Fruit fly (Drosophila melanogaster): ENCODE measurements around the gene CG43732.

DNA sequence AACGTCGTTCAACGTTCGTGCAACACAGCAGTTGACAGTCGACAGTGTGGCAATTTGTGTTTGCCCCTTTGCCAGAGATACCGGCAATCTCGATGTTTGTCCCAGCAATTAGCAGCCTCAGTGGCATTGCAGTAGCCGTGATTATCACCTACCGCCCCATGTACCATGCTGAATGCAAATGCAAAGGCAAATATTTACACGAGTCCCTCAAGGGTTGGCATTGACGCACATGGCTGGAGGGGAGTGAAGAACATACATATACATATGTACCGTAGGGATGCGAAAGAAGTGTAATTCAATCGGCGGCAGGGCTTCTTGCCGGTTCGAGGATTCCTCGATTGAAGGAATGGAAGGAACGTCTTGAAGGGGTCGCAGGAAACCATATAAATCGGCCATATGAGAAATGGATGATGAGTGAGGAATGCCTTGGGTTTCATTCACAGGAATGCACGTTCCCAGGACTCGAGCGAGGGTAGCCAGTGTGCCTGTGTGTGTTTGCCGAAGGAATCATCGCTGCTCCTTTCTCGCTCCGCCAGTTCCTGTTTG is 50.0 kb downstream of the CG43732 start:
- TF ChIP-seq CG11695 (GFP tag; IDR thresholded peaks at IDR 0.05) = no peak
- TF ChIP-seq CG11696 (GFP tag; IDR thresholded peaks at IDR 0.05) = no peak
- TF ChIP-seq CG13894 (tag; optimal IDR thresholded peaks at IDR 0.05) = no peak
- TF ChIP-seq pzg (GFP tag; optimal IDR thresholded peaks at IDR 0.05) = no peak
